Fruit fly (Drosophila melanogaster) whole organism, embryonic: ENCODE data around the gene Son.
A peak's percentile ranks its signal among the peaks of the same experiment; 100 is the strongest.

ENCODE experiments used
- C15 ChIP-seq: fragments of 200-800 bp; sonication (Bioruptor generic); IDR thresholded peaks from 3 replicates; pipeline ENCODE4 v1.3.6; 2022; ENCODE audit warnings: missing biosample characterization, missing genetic modification characterization
- CG10959 ChIP-seq: fragments of 200-800 bp; sonication (Bioruptor generic); IDR thresholded peaks from 2 replicates; pipeline ENCODE4 v1.3.6; 2022; ENCODE audit warnings: missing biosample characterization, missing genetic modification characterization
- CG12659 ChIP-seq: fragments of 200-800 bp; sonication (Bioruptor generic); optimal IDR thresholded peaks from 3 replicates; lab custom pipeline; 2017; ENCODE audit warnings: mild to moderate bottlenecking, missing biosample characterization, missing genetic modification reagents, missing genetic modification characterization
- CG6254 ChIP-seq: fragments of 200-800 bp; sonication (Bioruptor generic); optimal IDR thresholded peaks from 3 replicates; lab custom pipeline; 2017; ENCODE audit warnings: mild to moderate bottlenecking, missing biosample characterization, missing genetic modification reagents, missing genetic modification characterization
- Fer1 ChIP-seq: fragments of 200-800 bp; sonication (Bioruptor generic); optimal IDR thresholded peaks from 2 replicates; lab custom pipeline; 2017; ENCODE audit warnings: missing biosample characterization, mild to moderate bottlenecking, missing genetic modification characterization
- Hmx ChIP-seq: fragments of 200-800 bp; sonication (Bioruptor generic); optimal IDR thresholded peaks from 2 replicates; lab custom pipeline; 2016; ENCODE audit warnings: missing biosample characterization, missing genetic modification characterization
- ara ChIP-seq: fragments of 200-800 bp; sonication (Bioruptor generic); IDR thresholded peaks from 2 replicates; pipeline ENCODE4 v1.3.6; 2022; ENCODE audit warnings: missing biosample characterization, missing genetic modification characterization
- chm ChIP-seq: fragments of 200-800 bp; sonication (Bioruptor generic); IDR thresholded peaks from 2 replicates; pipeline ENCODE4 v1.3.6; 2022; ENCODE audit warnings: missing biosample characterization, missing genetic modification characterization
- dpn ChIP-seq, 2 experiments: fragments of 200-800 bp; sonication (Bioruptor generic); optimal IDR thresholded peaks; 3 replicates each; lab custom pipeline; 2016; ENCODE audit warnings: missing biosample characterization in 2 of 2, missing genetic modification characterization in 2 of 2
- ham ChIP-seq: fragments of 200-800 bp; sonication (Bioruptor generic); IDR thresholded peaks from 2 replicates; pipeline ENCODE4 v1.3.6; 2022; ENCODE audit warnings: missing biosample characterization, missing genetic modification characterization
- nerfin-2 ChIP-seq: fragments of 200-800 bp; sonication (Bioruptor generic); IDR thresholded peaks from 2 replicates; pipeline ENCODE4 v1.3.6; 2022; ENCODE audit warnings: missing biosample characterization, missing genetic modification characterization; ENCODE audit not compliant: partially characterized antibody
- tup ChIP-seq: fragments of 200-800 bp; sonication (Bioruptor generic); optimal IDR thresholded peaks from 2 replicates; lab custom pipeline; 2016; ENCODE audit warnings: missing biosample characterization, mild to moderate bottlenecking, missing genetic modification characterization, moderate library complexity
- z ChIP-seq: fragments of 200-800 bp; sonication (Bioruptor generic); IDR thresholded peaks from 3 replicates; pipeline ENCODE4 v1.3.6; 2022; ENCODE audit warnings: missing biosample characterization, missing genetic modification characterization

DNA sequence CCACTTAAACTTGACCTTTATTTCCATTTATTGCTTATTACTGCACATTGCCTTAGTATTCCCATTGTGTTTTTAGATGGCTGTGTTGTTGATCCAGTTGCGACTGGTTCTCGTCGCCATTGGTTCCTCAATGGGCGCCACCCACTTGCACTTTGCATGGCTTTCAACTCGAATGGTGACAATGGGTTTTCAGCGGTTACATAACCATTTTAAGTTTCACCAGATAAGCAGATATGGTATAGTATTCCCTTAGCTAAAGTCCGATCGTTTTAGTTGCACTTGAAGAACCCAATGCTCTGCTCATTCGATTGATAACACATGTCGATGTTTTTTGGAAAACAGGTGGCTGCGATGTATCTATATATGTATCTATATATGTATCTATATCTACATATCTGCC lies 24.1 kb downstream of the Son start:
- TF ChIP-seq tup (GFP tag; lab: Kevin White, UChicago) = no peak
- TF ChIP-seq Fer1 (GFP tag; lab: Kevin White, UChicago) = no peak
- TF ChIP-seq ham (GFP tag; lab: Robert Waterston, UW) = no peak
- TF ChIP-seq z = no peak
- no peak for TF ChIP-seq CG12659 (GFP tag; lab: Kevin White, UChicago)
- TF ChIP-seq chm (GFP tag; lab: Robert Waterston, UW) = 0 out of 2 replicates have a peak, but pooled peaks have one; percentile 17
- no peak for TF ChIP-seq ara (GFP tag; lab: Robert Waterston, UW)
- no peak for TF ChIP-seq dpn (GFP tag; optimal IDR thresholded peaks at IDR 0.05; lab: Kevin White, UChicago)
- no peak for TF ChIP-seq nerfin-2 (GFP tag; lab: Robert Waterston, UW)
- TF ChIP-seq CG6254 = no peak
- no peak for TF ChIP-seq CG10959 (GFP tag; lab: Robert Waterston, UW)
- TF ChIP-seq C15 = no peak
- no peak for TF ChIP-seq Hmx (GFP tag; lab: Kevin White, UChicago)
